Fruit fly (Drosophila melanogaster) whole organism, wandering third instar larva: Measurements from ENCODE around the gene NT1.

ENCODE experiments used
- Abd-B ChIP-seq: fragments of >200 bp; optimal IDR thresholded peaks from 2 replicates; lab custom pipeline; 2017; ENCODE audit warnings: missing biosample characterization, missing genetic modification characterization
- Mio ChIP-seq: sonication (Bioruptor generic); optimal IDR thresholded peaks from 2 replicates; lab custom pipeline; 2016; ENCODE audit warnings: missing biosample characterization, missing genetic modification characterization
- Rel ChIP-seq, 2 experiments: fragments of 200-800 bp; sonication (Bioruptor generic) in 1 of 2; optimal IDR thresholded peaks; 2 replicates in 1 of 2; 3 replicates in 1 of 2; lab custom pipeline; 2016 to 2019; ENCODE audit warnings: mild to moderate bottlenecking in 2 of 2, missing biosample characterization in 2 of 2, missing genetic modification characterization in 2 of 2, moderate library complexity in 1 of 2
- dmrt93B ChIP-seq: fragments of 200-800 bp; sonication (Bioruptor generic); optimal IDR thresholded peaks from 2 replicates; lab custom pipeline; 2018; ENCODE audit warnings: missing biosample characterization, mild to moderate bottlenecking, missing genetic modification characterization
- dsf ChIP-seq: sonication (Bioruptor generic); optimal IDR thresholded peaks from 2 replicates; lab custom pipeline; 2016; ENCODE audit warnings: missing biosample characterization, missing genetic modification characterization, borderline replicate concordance
- fru ChIP-seq: fragments of 200-800 bp; sonication (Bioruptor generic); optimal IDR thresholded peaks from 3 replicates; lab custom pipeline; 2016; ENCODE audit warnings: missing biosample characterization, mild to moderate bottlenecking, missing genetic modification characterization
- sage ChIP-seq: fragments of 200-800 bp; sonication (Bioruptor generic); optimal IDR thresholded peaks from 2 replicates; lab custom pipeline; 2016; ENCODE audit warnings: missing biosample characterization, mild to moderate bottlenecking, missing genetic modification characterization

DNA sequence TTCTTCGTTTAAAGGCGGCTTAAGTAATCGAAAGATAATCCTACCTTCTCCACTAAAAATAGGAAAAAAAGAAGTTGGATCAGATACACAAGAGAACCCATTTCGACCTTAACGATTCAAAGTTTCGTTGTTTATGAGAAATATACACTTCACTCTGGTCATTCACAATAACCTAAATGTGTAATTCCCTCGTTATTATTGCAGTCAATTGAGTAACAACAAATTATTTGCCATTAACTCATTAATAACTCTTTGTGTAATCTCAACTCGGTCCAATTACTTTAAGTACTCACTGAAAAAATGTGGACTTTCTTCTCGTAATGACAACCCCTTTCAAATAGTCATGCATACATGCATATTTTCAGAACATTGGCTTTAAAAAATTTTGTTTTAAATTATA, 46.9 kb upstream of the NT1 start, which contains the start of gene CG33777:
- TF ChIP-seq Rel (GFP tag; optimal IDR thresholded peaks at IDR 0.05; lab: Kevin White, UChicago) = no peak
- TF ChIP-seq Rel (tag; optimal IDR thresholded peaks at IDR 0.05; lab: Kevin White, UChicago) = no peak
- no peak for TF ChIP-seq dsf (GFP tag; lab: Kevin White, UChicago)
- no peak for TF ChIP-seq sage
- no peak for TF ChIP-seq dmrt93B
- no peak for TF ChIP-seq Abd-B
- no peak for TF ChIP-seq fru
- TF ChIP-seq Mio (GFP tag; lab: Kevin White, UChicago) = no peak
